Worm (Caenorhabditis elegans) whole organism, L1 larva: ENCODE data around the gene gmn-1.

Source experiments
- ama-1 ChIP-seq: fragments of 150-350 bp; optimal IDR thresholded peaks from 2 replicates; lab custom pipeline; 2014
- blmp-1 ChIP-seq: fragments of 150-350 bp; optimal IDR thresholded peaks from 2 replicates; lab custom pipeline; 2014; ENCODE audit warnings: missing biosample characterization, missing genetic modification characterization
- ceh-90 ChIP-seq: sonication (generic microtip); optimal IDR thresholded peaks from 2 replicates; lab custom pipeline; 2016; ENCODE audit warnings: missing genetic modification characterization, missing compliant biosample characterization
- efl-3 ChIP-seq: fragments of 200-800 bp; sonication (Bioruptor generic); optimal IDR thresholded peaks from 2 replicates; lab custom pipeline; 2018; ENCODE audit warnings: mild to moderate bottlenecking, missing genetic modification characterization, missing compliant biosample characterization
- fkh-10 ChIP-seq: sonication (generic microtip); optimal IDR thresholded peaks from 2 replicates; lab custom pipeline; 2017; ENCODE audit warnings: missing biosample characterization, missing genetic modification reagents, missing genetic modification characterization
- fos-1 ChIP-seq: fragments of 150-350 bp; optimal IDR thresholded peaks from 2 replicates; lab custom pipeline; 2014; ENCODE audit warnings: missing biosample characterization, missing genetic modification characterization
- jun-1 ChIP-seq: fragments of 150-350 bp; optimal IDR thresholded peaks from 2 replicates; lab custom pipeline; 2014; ENCODE audit warnings: missing biosample characterization, missing genetic modification reagents, missing genetic modification characterization
- nhr-11 ChIP-seq: fragments of 150-350 bp; optimal IDR thresholded peaks from 2 replicates; lab custom pipeline; 2014; ENCODE audit warnings: missing biosample characterization, missing genetic modification characterization
- nhr-12 ChIP-seq: sonication (generic microtip); optimal IDR thresholded peaks from 2 replicates; lab custom pipeline; 2017; ENCODE audit warnings: missing biosample characterization, missing genetic modification characterization
- sox-4 ChIP-seq: sonication (generic microtip); optimal IDR thresholded peaks from 2 replicates; lab custom pipeline; 2016; ENCODE audit warnings: missing genetic modification characterization, missing compliant biosample characterization
- unc-62 ChIP-seq: fragments of 150-350 bp; optimal IDR thresholded peaks from 2 replicates; lab custom pipeline; 2014; ENCODE audit warnings: missing biosample characterization, missing genetic modification reagents, missing genetic modification characterization

DNA sequence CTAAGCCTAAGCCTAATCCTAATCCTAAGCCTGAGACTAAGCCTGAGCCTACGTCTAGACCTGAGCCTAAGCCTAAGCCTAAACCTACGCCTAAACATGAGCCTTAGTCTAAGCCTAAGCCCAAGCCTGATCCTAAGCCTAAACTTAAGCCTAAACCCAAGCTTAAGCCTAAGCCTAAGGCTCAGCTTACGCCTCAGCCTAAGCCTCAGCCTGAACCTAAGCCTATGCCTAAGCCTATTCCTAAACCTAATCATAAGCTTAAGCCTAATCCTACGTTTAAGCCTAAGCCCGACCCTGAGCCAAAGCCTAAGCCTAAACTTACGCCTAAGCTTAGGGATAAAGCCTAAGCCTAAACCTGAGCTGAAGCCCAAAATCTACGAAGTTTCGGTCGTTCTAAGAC, 5.1 kb upstream of the gmn-1 start:
- no peak for TF ChIP-seq ama-1
- no peak for TF ChIP-seq jun-1 (tag; lab: Kevin White, UChicago)
- no peak for TF ChIP-seq nhr-12
- TF ChIP-seq fkh-10, result no peak
- TF ChIP-seq efl-3 (GFP tag; lab: Kevin White, UChicago), result no peak
- no peak for TF ChIP-seq blmp-1
- no peak for TF ChIP-seq unc-62 (GFP tag; lab: Kevin White, UChicago)
- no peak for TF ChIP-seq fos-1 (tag; lab: Kevin White, UChicago)
- no peak for TF ChIP-seq nhr-11 (tag; lab: Kevin White, UChicago)
- no peak for TF ChIP-seq sox-4 (tag; lab: Kevin White, UChicago)
- no peak for TF ChIP-seq ceh-90
